Worm (Caenorhabditis elegans): ENCODE measurements around the gene Y105C5B.8.

The Y105C5B.8 gene

ce11 chrIV:15901123-15901522 lies 25.5 kb downstream of the Y105C5B.8 start, which contains the start of gene Y105C5B.5:
Gene Y105C5B.5 (minus strand): TSS chrIV:15901225.
- TF ChIP-seq ceh-9 (tag; optimal IDR thresholded peaks at IDR 0.05) (no peak), nhr-23 (tag; optimal IDR thresholded peaks at IDR 0.05) (peak; percentile 3)

DNA sequence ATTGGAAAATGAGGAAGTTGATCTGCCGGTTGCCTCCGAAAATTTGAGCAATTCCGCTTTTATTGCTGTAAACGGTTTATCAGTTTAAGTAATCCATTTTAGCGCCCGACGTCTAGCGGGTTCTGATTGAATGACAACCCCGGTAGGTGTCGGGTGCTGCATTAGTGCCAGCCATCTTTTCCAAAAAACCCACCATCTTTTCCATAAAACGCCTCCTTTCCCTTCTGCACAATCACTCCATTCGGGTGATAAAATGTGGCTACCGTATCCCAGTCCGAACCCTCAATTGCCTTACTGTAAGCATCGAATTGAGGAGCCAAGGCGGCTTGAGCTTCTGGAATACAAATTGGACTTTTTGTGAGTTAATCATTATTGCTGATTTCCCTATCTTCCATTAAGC lies 26.5 kb downstream of the Y105C5B.8 start:
- TF ChIP-seq snpc-4 (tag; optimal IDR thresholded peaks at IDR 0.05) (no peak), aly-2 (tag; optimal IDR thresholded peaks at IDR 0.05) (no peak), hmg-11 (tag; optimal IDR thresholded peaks at IDR 0.05) (no peak), nhr-12 (tag; optimal IDR thresholded peaks at IDR 0.05) (no peak), ceh-9 (tag; optimal IDR thresholded peaks at IDR 0.05) (no peak), unc-39 (tag; optimal IDR thresholded peaks at IDR 0.05) (no peak), ztf-11 (tag; optimal IDR thresholded peaks at IDR 0.05) (no peak), nhr-25 (tag; optimal IDR thresholded peaks at IDR 0.05) (no peak), zag-1 (tag; optimal IDR thresholded peaks at IDR 0.05) (no peak), ama-1 (optimal IDR thresholded peaks at IDR 0.05) (no peak), nhr-77 (tag; optimal IDR thresholded peaks at IDR 0.05) (no peak), daf-12 (tag; optimal IDR thresholded peaks at IDR 0.05) (no peak), elt-3 (tag; optimal IDR thresholded peaks at IDR 0.05) (no peak), ceh-16 (tag; optimal IDR thresholded peaks at IDR 0.05) (no peak), elt-1 (tag; optimal IDR thresholded peaks at IDR 0.05) (no peak)

DNA sequence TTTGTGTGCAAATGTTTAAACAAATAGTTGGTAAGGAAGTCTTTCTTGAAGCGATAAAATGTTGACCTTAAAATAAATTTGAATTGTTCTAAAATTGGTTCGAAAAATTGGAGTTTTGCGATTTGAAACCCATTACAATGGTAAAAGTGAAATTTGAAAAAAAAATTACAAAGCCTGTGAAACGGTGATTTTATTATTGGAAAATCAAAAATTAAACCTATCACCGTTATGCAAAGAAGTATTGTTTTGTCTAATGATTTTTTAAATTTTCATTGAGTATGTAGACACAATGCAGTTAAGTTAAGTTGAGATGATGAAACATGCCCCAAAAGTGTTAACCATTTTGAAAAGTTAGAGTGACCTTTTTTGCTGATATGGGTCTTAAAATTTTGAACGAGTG lies 31.8 kb downstream of the Y105C5B.8 start:
- no peak for TF ChIP-seq nhr-77 (tag; optimal IDR thresholded peaks at IDR 0.05)
- TF ChIP-seq sea-2 (GFP tag; optimal IDR thresholded peaks at IDR 0.05): no peak
- no peak for TF ChIP-seq nfya-1 (tag; optimal IDR thresholded peaks at IDR 0.05; ENCODE audit: insufficient read depth)
- TF ChIP-seq skn-1 (tag; optimal IDR thresholded peaks at IDR 0.05): no peak
- TF ChIP-seq lin-39 (tag; optimal IDR thresholded peaks at IDR 0.05): no peak
- no peak for TF ChIP-seq lin-15B (tag; optimal IDR thresholded peaks at IDR 0.05)
- TF ChIP-seq ZK546.5 (tag; optimal IDR thresholded peaks at IDR 0.05): no peak
- no peak for TF ChIP-seq elt-2 (tag; optimal IDR thresholded peaks at IDR 0.05)
- TF ChIP-seq nhr-11 (tag; optimal IDR thresholded peaks at IDR 0.05): no peak
- TF ChIP-seq snpc-4 (tag; optimal IDR thresholded peaks at IDR 0.05): no peak
- no peak for TF ChIP-seq mml-1 (tag; optimal IDR thresholded peaks at IDR 0.05)
- TF ChIP-seq ceh-82 (tag; optimal IDR thresholded peaks at IDR 0.05): no peak
- TF ChIP-seq ceh-9 (tag; optimal IDR thresholded peaks at IDR 0.05): no peak
- no peak for TF ChIP-seq ama-1 (optimal IDR thresholded peaks at IDR 0.05)
- no peak for TF ChIP-seq fos-1 (tag; optimal IDR thresholded peaks at IDR 0.05)
- no peak for TF ChIP-seq fkh-10 (GFP tag; optimal IDR thresholded peaks at IDR 0.05)
- no peak for TF ChIP-seq nhr-23 (tag; optimal IDR thresholded peaks at IDR 0.05)

DNA sequence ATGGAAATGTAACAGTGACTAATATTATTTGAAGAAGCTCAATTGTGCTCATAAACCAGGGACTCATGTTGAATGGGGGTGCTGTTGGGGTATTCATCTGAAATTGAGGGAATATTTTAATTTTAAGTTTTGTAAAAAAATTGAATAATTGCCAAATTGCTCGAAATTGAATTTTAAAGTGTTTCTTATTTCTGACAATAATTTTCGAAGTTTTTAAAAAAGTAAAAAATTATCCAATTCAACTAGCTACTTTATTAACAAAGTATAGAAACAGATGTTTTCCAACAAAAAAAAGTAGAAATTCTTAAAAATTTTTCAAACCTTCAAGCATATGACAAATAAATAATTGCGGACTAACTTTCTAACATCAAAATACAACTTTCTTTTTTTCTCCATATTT lies 32.5 kb downstream of the Y105C5B.8 start, which contains the start of gene srv-14:
TSS of gene srv-14 (minus strand) at position 101 of the 400 bp plus-strand sequence.
- TF ChIP-seq ceh-9 (tag; optimal IDR thresholded peaks at IDR 0.05): no peak
- TF ChIP-seq ama-1 (optimal IDR thresholded peaks at IDR 0.05): no peak
- no peak for TF ChIP-seq aly-2 (tag; optimal IDR thresholded peaks at IDR 0.05)
- no peak for TF ChIP-seq nhr-11 (tag; optimal IDR thresholded peaks at IDR 0.05)

DNA sequence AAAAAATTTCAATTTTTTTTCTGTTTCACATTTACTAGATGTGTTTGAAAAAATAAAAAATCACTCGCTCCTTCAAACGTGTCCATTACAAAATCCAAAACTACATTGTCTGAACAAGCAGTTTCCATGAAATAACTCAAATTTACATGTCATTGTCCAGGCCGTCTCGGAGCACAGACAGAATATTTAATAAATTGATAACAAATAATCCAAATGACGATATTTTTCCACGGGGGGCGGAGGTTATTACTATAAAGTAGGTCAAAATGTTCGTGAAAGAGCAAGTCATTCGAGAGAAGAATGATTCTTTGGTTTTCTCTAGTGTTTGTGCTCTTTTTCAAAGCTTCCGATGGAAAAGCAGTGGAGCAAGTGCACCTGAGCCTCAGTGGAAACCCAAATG lies 42.7 kb downstream of the Y105C5B.8 start, which contains the start of gene Y105C5B.3:
TSS of gene Y105C5B.3 (plus strand) at position 301 of the 400 bp plus-strand sequence.
- TF ChIP-seq unc-39 (tag; optimal IDR thresholded peaks at IDR 0.05) (no peak), ztf-11 (tag; optimal IDR thresholded peaks at IDR 0.05) (no peak), nhr-43 (tag; optimal IDR thresholded peaks at IDR 0.05; ENCODE audit: poor library complexity, severe bottlenecking) (no peak), fkh-2 (tag; optimal IDR thresholded peaks at IDR 0.05) (no peak), nhr-67 (tag; optimal IDR thresholded peaks at IDR 0.05) (no peak), pha-4 (tag; optimal IDR thresholded peaks at IDR 0.05) (no peak), lsy-12 (tag; optimal IDR thresholded peaks at IDR 0.05) (no peak), eor-1 (tag; optimal IDR thresholded peaks at IDR 0.05) (no peak), nhr-237 (tag; optimal IDR thresholded peaks at IDR 0.05) (no peak), egl-5 (tag; optimal IDR thresholded peaks at IDR 0.05) (no peak), ceh-82 (tag; optimal IDR thresholded peaks at IDR 0.05) (no peak), ZK546.5 (tag; optimal IDR thresholded peaks at IDR 0.05) (no peak), aly-2 (tag; optimal IDR thresholded peaks at IDR 0.05) (no peak), elt-3 (tag; optimal IDR thresholded peaks at IDR 0.05) (no peak), nhr-77 (tag; optimal IDR thresholded peaks at IDR 0.05) (no peak), elt-1 (tag; optimal IDR thresholded peaks at IDR 0.05) (no peak), fkh-10 (GFP tag; optimal IDR thresholded peaks at IDR 0.05) (no peak), hmg-11 (tag; optimal IDR thresholded peaks at IDR 0.05) (no peak)

All from whole organism, L3 larva.